Fruit fly (Drosophila melanogaster): ENCODE measurements around the gene GckIII.

The GckIII gene

DNA sequence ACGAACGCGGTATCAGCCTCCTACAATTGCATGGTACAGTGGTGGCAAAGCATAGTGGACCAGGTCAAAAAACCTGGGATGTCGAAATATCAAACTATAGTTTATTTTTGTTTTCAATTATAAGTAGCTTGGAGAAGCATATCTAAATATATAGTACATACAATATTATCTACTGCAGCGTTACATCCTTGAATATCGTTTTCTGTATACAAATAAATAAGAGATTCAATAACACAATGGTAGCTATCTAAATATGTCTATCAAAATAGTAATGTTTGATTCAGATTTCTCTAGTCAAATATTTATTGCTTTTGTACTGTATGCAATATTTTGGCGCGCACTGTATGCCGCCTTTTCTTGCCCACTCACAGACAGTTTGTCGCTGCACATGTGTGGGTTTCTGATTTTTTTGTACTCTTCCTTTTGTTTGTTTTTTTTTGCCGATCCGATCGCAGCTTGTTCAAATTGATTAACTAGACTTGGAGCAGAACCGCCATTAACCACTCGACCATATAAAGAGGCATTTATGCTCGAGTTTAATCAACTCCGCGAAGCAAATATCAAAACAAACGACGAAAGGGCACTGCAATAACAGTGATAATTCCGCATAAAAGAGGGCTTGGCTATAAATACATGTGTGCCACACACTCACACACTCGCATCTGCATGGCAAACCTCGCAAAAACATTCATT is 4.5 kb upstream of the GckIII start (continued):
- TF ChIP-seq NC2β (GFP tag; optimal IDR thresholded peaks at IDR 0.05) (peak; percentile 85), sens (GFP tag) (peak; percentile 99), Dref (GFP tag; IDR thresholded peaks at IDR 0.05) (peak; percentile 35; the same call in 1 of the 2 replicates), CG2120 (GFP tag; optimal IDR thresholded peaks at IDR 0.05) (peak; percentile 94), crc (GFP tag; optimal IDR thresholded peaks at IDR 0.05) (peak; percentile 79), CG7786 (GFP tag; optimal IDR thresholded peaks at IDR 0.05) (peak; percentile 88), tna (GFP tag; IDR thresholded peaks at IDR 0.05; ENCODE audit: partially characterized antibody) (no peak), CG12299 (tag; optimal IDR thresholded peaks at IDR 0.05) (peak; percentile 96), zen (tag; optimal IDR thresholded peaks at IDR 0.05) (peak; percentile 82), bbx (GFP tag; IDR thresholded peaks at IDR 0.05; ENCODE audit: partially characterized antibody) (no peak), Chrac-16 (GFP tag; optimal IDR thresholded peaks at IDR 0.05) (peak; percentile 94), bsh (GFP tag; optimal IDR thresholded peaks at IDR 0.05) (peak; percentile 96 to 97), CG32767 (GFP tag; IDR thresholded peaks at IDR 0.05) (peak; percentile 96), CG7963 (GFP tag; IDR thresholded peaks at IDR 0.05; ENCODE audit: partially characterized antibody) (no peak), CG7271 (tag; optimal IDR thresholded peaks at IDR 0.05) (no peak), CG4707 (GFP tag; optimal IDR thresholded peaks at IDR 0.05) (peak; percentile 85), sc (optimal IDR thresholded peaks at IDR 0.05) (no peak), sc (GFP tag; optimal IDR thresholded peaks at IDR 0.05) (peak; percentile 94), abd-A (tag; optimal IDR thresholded peaks at IDR 0.05) (no peak), Camta (GFP tag; optimal IDR thresholded peaks at IDR 0.05) (peak; percentile 93), CG12744 (GFP tag; optimal IDR thresholded peaks at IDR 0.05) (peak; percentile 90), ash1 (GFP tag; optimal IDR thresholded peaks at IDR 0.05) (peak; percentile 55), croc (GFP tag; conservative IDR thresholded peaks at IDR 0.05) (peak; percentile 88), gcm2 (GFP tag; optimal IDR thresholded peaks at IDR 0.05) (peak; percentile 84), CG10979 (tag; optimal IDR thresholded peaks at IDR 0.05) (peak; percentile 97), dm (GFP tag; optimal IDR thresholded peaks at IDR 0.05) (peak; percentile 68), CG2889 (GFP tag; IDR thresholded peaks at IDR 0.05) (peak; percentile 72), CG17361 (GFP tag; IDR thresholded peaks at IDR 0.05) (peak; percentile 96), Usf (GFP tag; optimal IDR thresholded peaks at IDR 0.05) (peak; percentile 87), toy (GFP tag; IDR thresholded peaks at IDR 0.05) (peak; percentile 75; the same call in 1 of the 2 replicates), fd102C (GFP tag; optimal IDR thresholded peaks at IDR 0.05) (peak; percentile 44), pum (GFP tag; optimal IDR thresholded peaks at IDR 0.05) (peak; percentile 87), amos (GFP tag; IDR thresholded peaks at IDR 0.05; ENCODE audit: partially characterized antibody) (no peak), sug (tag; optimal IDR thresholded peaks at IDR 0.05) (peak; percentile 86), CG9727 (GFP tag; optimal IDR thresholded peaks at IDR 0.05) (peak; percentile 97), her (GFP tag; optimal IDR thresholded peaks at IDR 0.05) (peak; percentile 78), cg (GFP tag; optimal IDR thresholded peaks at IDR 0.05) (peak; percentile 26), ems (GFP tag; optimal IDR thresholded peaks at IDR 0.05) (peak; percentile 92), CG15514 (GFP tag; optimal IDR thresholded peaks at IDR 0.05) (peak; percentile 80), CG2875 (GFP tag; optimal IDR thresholded peaks at IDR 0.05) (peak; percentile 97), Hand (GFP tag; optimal IDR thresholded peaks at IDR 0.05) (peak; percentile 93), CkIIα-i1 (GFP tag; IDR thresholded peaks at IDR 0.05) (peak; percentile 63; the same call in 1 of the 2 replicates), Hr3 (GFP tag; optimal IDR thresholded peaks at IDR 0.05) (peak; percentile 95), CG6854 (GFP tag; optimal IDR thresholded peaks at IDR 0.05) (peak; percentile 95), p53 (GFP tag; optimal IDR thresholded peaks at IDR 0.05) (peak; percentile 63), ac (GFP tag; optimal IDR thresholded peaks at IDR 0.05) (peak; percentile 85), Abd-B (GFP tag; optimal IDR thresholded peaks at IDR 0.05) (peak; percentile 90), Bgb (GFP tag; IDR thresholded peaks at IDR 0.05; ENCODE audit: partially characterized antibody) (no peak), CG8359 (GFP tag; optimal IDR thresholded peaks at IDR 0.05; ENCODE audit: borderline replicate concordance) (peak; percentile 79)
